Worm (Caenorhabditis elegans) whole organism, midembryonic: ENCODE results near the gene pxf-1.

Source experiments
- T22C8.4 ChIP-seq: fragments of 200-800 bp; sonication (Bioruptor generic); IDR thresholded peaks from 2 replicates; pipeline ENCODE4 v1.3.6; 2022; ENCODE audit warnings: missing genetic modification characterization, missing compliant biosample characterization
- cog-1 ChIP-seq: sonication (generic microtip); optimal IDR thresholded peaks from 2 replicates; lab custom pipeline; 2016; ENCODE audit warnings: missing genetic modification characterization, missing compliant biosample characterization
- flt-1 ChIP-seq: fragments of 200-800 bp; sonication (Bioruptor generic); IDR thresholded peaks from 2 replicates; pipeline ENCODE4 v1.3.6; 2022; ENCODE audit warnings: missing genetic modification characterization, missing compliant biosample characterization
- klf-2 ChIP-seq: fragments of 200-800 bp; sonication (Bioruptor generic); conservative IDR thresholded peaks from 2 replicates; pipeline ENCODE4 v1.3.6; 2022; ENCODE audit warnings: missing genetic modification reagents, missing genetic modification characterization, missing compliant biosample characterization
- med-1 ChIP-seq: sonication (generic microtip); optimal IDR thresholded peaks from 2 replicates; lab custom pipeline; 2017; ENCODE audit warnings: missing genetic modification characterization, mild to moderate bottlenecking, missing compliant biosample characterization, antibody characterized with exemption, missing genetic modification reagents; ENCODE audit not compliant: insufficient read depth
- ref-1 ChIP-seq: fragments of 200-800 bp; sonication (Bioruptor generic); conservative IDR thresholded peaks from 2 replicates; pipeline ENCODE4 v1.3.6; 2022; ENCODE audit warnings: missing genetic modification reagents, missing genetic modification characterization, missing compliant biosample characterization
- tab-1 ChIP-seq: fragments of 200-800 bp; sonication (Bioruptor generic); IDR thresholded peaks from 2 replicates; pipeline ENCODE4 v1.3.6; 2022; ENCODE audit warnings: missing genetic modification characterization, missing compliant biosample characterization
- ztf-23 ChIP-seq: fragments of 200-800 bp; sonication (Bioruptor generic); IDR thresholded peaks from 2 replicates; pipeline ENCODE4 v1.3.6; 2022; ENCODE audit warnings: missing genetic modification reagents, missing genetic modification characterization, missing compliant biosample characterization
- ztf-29 ChIP-seq: fragments of 200-800 bp; sonication (Bioruptor generic); IDR thresholded peaks from 2 replicates; pipeline ENCODE4 v1.3.6; 2022; ENCODE audit warnings: missing genetic modification reagents, missing genetic modification characterization, missing compliant biosample characterization

ce11 chrIV:10219208-10219607, 45.1 kb upstream of the pxf-1 start, which contains the start of gene qns-1:
- TF ChIP-seq flt-1 (GFP tag; lab: Robert Waterston, UW) (no peak), ref-1 (no peak), ztf-23 (no peak), klf-2 (GFP tag; lab: Robert Waterston, UW) (no peak), T22C8.4 (GFP tag; lab: Robert Waterston, UW) (no peak), ztf-29 (GFP tag; lab: Robert Waterston, UW) (no peak), tab-1 (GFP tag; lab: Robert Waterston, UW) (no peak), med-1 (GFP tag; lab: Kevin White, UChicago) (no peak), cog-1 (tag; lab: Kevin White, UChicago) (no peak)
